Fruit fly (Drosophila melanogaster) whole organism, adult: ENCODE data around the gene CG1750.

ENCODE experiments used
- CG11617 ChIP-seq: fragments of 200-800 bp; sonication (Bioruptor generic); optimal IDR thresholded peaks from 2 replicates; lab custom pipeline; 2017; ENCODE audit warnings: mild to moderate bottlenecking, missing biosample characterization, missing genetic modification reagents, missing genetic modification characterization
- CG12768 ChIP-seq: fragments of 200-800 bp; sonication (Bioruptor generic); optimal IDR thresholded peaks from 2 replicates; lab custom pipeline; 2017; ENCODE audit warnings: missing biosample characterization, missing genetic modification characterization, mild to moderate bottlenecking, moderate library complexity, missing genetic modification reagents
- CG14711 ChIP-seq: fragments of 200-800 bp; sonication (Bioruptor generic); optimal IDR thresholded peaks from 2 replicates; lab custom pipeline; 2018; ENCODE audit warnings: missing biosample characterization, mild to moderate bottlenecking, missing genetic modification characterization, moderate library complexity
- CG1620 ChIP-seq: fragments of 200-800 bp; sonication (Bioruptor generic); optimal IDR thresholded peaks from 2 replicates; lab custom pipeline; 2016; ENCODE audit warnings: missing biosample characterization, missing genetic modification characterization
- CG33017 ChIP-seq: fragments of 200-800 bp; sonication (Bioruptor generic); optimal IDR thresholded peaks from 2 replicates; lab custom pipeline; 2018; ENCODE audit warnings: missing biosample characterization, mild to moderate bottlenecking, missing genetic modification characterization, moderate library complexity
- CG5204 ChIP-seq: fragments of 200-800 bp; sonication (Bioruptor generic); optimal IDR thresholded peaks from 2 replicates; lab custom pipeline; 2016; ENCODE audit warnings: missing biosample characterization, missing genetic modification characterization
- CG7045 ChIP-seq: fragments of 200-800 bp; sonication (Bioruptor generic); optimal IDR thresholded peaks from 2 replicates; lab custom pipeline; 2017; ENCODE audit warnings: missing biosample characterization, mild to moderate bottlenecking, missing genetic modification characterization
- CG7101 ChIP-seq: fragments of 200-800 bp; sonication (Bioruptor generic); optimal IDR thresholded peaks from 2 replicates; lab custom pipeline; 2018; ENCODE audit warnings: missing biosample characterization, mild to moderate bottlenecking, missing genetic modification characterization, moderate library complexity
- Clk ChIP-seq: fragments of 200-800 bp; sonication (Bioruptor generic); optimal IDR thresholded peaks from 2 replicates; lab custom pipeline; 2017; ENCODE audit warnings: missing biosample characterization, missing genetic modification characterization
- Crg-1 ChIP-seq: fragments of 200-800 bp; sonication (Bioruptor generic); optimal IDR thresholded peaks from 2 replicates; lab custom pipeline; 2016; ENCODE audit warnings: missing biosample characterization, missing genetic modification characterization
- Hr96 ChIP-seq: fragments of 200-800 bp; sonication (Bioruptor generic); optimal IDR thresholded peaks from 2 replicates; lab custom pipeline; 2016; ENCODE audit warnings: missing biosample characterization, missing genetic modification characterization
- Mnt ChIP-seq: fragments of 200-800 bp; sonication (Bioruptor generic); optimal IDR thresholded peaks from 2 replicates; lab custom pipeline; 2016; ENCODE audit warnings: missing biosample characterization, mild to moderate bottlenecking, missing genetic modification characterization
- bab1 ChIP-seq: fragments of 200-800 bp; sonication (Bioruptor generic); optimal IDR thresholded peaks from 3 replicates; lab custom pipeline; 2019; ENCODE audit warnings: missing biosample characterization, mild to moderate bottlenecking, missing genetic modification characterization, moderate library complexity
- cic ChIP-seq: fragments of 200-800 bp; sonication (Bioruptor generic); optimal IDR thresholded peaks from 2 replicates; lab custom pipeline; 2017; ENCODE audit warnings: missing biosample characterization, mild to moderate bottlenecking, missing genetic modification characterization, moderate library complexity
- cnc ChIP-seq, 2 experiments: fragments of >200 bp; optimal IDR thresholded peaks; 2 replicates each; lab custom pipeline; 2017
- kay ChIP-seq: fragments of 200-800 bp; sonication (Bioruptor generic); peaks from one replicate; lab custom pipeline; 2016; ENCODE audit warnings: missing biosample characterization, missing genetic modification characterization, borderline replicate concordance
- ovo ChIP-seq: fragments of 200-800 bp; sonication (Bioruptor generic); optimal IDR thresholded peaks from 2 replicates; lab custom pipeline; 2016; ENCODE audit warnings: missing biosample characterization, missing genetic modification characterization
- pad ChIP-seq: fragments of 200-800 bp; sonication (Bioruptor generic); optimal IDR thresholded peaks from 3 replicates; lab custom pipeline; 2017; ENCODE audit warnings: missing biosample characterization, missing genetic modification characterization, mild to moderate bottlenecking, moderate library complexity, missing genetic modification reagents
- tj ChIP-seq: fragments of 200-800 bp; sonication (Bioruptor generic); optimal IDR thresholded peaks from 3 replicates; lab custom pipeline; 2017; ENCODE audit warnings: missing biosample characterization, mild to moderate bottlenecking, missing genetic modification characterization, moderate library complexity
- toe ChIP-seq: fragments of 200-800 bp; sonication (Bioruptor generic); optimal IDR thresholded peaks from 2 replicates; lab custom pipeline; 2016; ENCODE audit warnings: missing biosample characterization, missing genetic modification characterization

The CG1750 gene

DNA sequence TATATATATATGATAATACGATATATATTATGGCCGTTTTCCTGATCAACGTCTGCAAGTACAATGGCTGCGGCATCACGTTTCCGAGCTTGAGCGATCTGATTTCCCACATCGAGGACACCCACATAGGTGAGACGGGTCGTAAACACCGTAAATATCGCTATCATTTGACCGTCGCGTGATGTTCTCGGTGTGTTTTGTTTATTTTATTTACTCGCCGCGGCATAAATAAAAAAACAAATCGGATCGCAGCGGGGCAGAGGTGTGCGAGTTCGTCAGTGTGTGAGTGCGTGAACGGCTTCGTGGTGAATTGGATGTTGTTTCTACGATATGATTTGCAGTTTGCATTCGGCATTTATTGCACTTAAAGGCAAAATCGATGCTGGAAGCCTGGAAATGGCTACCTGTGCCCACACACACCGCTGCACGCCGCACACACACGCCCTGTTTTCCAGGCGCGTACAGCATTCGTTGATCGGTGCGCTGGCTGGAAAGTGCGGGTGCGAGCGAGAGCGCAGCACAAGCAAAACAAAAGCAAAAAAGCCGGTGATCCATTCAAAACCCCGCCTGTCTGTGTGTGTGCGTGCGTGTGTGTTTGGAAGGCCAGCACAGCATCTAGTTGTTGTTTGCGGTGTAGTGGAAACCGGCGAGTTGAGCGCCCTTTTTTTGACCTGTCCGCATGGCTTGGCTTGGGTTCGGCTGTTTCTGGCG lies 33.2 kb downstream of the CG1750 start:
- TF ChIP-seq CG5204 (GFP tag; lab: Kevin White, UChicago): no peak
- TF ChIP-seq CG7045 (GFP tag; lab: Kevin White, UChicago): no peak
- TF ChIP-seq bab1 (GFP tag; lab: Kevin White, UChicago): no peak
- TF ChIP-seq CG14711 (tag; lab: Kevin White, UChicago): peak; percentile 17
- TF ChIP-seq CG12768 (GFP tag; lab: Kevin White, UChicago): peak; percentile 18
- TF ChIP-seq CG7101 (tag; lab: Kevin White, UChicago): no peak
- peak; percentile 15 for TF ChIP-seq Crg-1 (GFP tag; lab: Kevin White, UChicago)
- TF ChIP-seq cnc (optimal IDR thresholded peaks at IDR 0.05; lab: Kevin White, UChicago): no peak
- no peak for TF ChIP-seq toe
- TF ChIP-seq Clk (GFP tag; lab: Kevin White, UChicago): no peak
- TF ChIP-seq ovo (GFP tag; lab: Kevin White, UChicago): peak; percentile 7
- no peak for TF ChIP-seq kay (GFP tag; lab: Kevin White, UChicago)
- TF ChIP-seq CG33017 (tag; lab: Kevin White, UChicago): peak; percentile 31
- TF ChIP-seq tj (GFP tag; lab: Kevin White, UChicago): peak; percentile 59
- TF ChIP-seq Hr96 (GFP tag; lab: Kevin White, UChicago): no peak
- TF ChIP-seq CG11617 (GFP tag; lab: Kevin White, UChicago): peak; percentile 60
- peak; percentile 18 for TF ChIP-seq Mnt
- TF ChIP-seq cic (GFP tag; lab: Kevin White, UChicago): peak; percentile 99
- TF ChIP-seq CG1620: no peak
- TF ChIP-seq pad (GFP tag; lab: Kevin White, UChicago): peak; percentile 28

DNA sequence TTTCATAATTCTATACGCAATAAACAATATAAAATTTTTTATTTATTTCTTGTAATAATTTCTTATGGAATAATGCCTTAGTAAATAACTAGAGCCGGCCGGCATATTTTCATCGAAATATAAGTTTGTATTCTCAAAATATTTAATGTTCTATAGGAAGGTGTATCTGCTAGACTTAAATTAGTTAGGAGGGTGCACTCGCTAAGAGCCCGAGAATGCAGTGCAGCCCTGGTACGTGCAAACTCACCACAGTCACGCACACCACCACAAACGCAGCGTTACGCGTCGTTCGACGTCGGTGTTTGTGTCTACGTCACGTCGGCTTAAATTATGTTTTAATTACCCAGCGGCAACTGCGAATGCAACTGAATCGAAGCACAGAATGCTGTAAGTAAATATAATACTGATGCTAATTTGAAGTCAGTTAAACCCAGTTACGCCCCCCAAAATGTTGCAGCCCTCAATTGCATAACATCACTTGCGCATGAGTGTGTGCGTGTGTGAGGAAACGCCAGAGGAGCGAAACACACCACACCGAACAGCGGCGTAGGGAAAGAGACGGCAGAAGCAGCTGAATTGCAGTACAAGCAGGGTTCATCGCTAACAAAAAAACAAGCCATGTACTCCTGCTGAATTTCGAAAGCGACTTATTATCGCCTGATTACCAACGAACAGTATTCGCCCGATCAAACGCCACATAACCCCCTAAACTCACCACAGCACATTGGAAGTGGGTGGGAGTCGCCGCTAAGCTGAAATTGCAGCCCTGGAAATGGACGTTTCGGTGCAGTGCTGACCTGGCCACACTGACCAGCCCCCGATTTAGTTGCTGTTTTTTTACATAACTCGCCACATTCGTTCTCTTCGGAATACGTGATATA lies 34.0 kb downstream of the CG1750 start, which contains the start of gene CG12054:
Gene CG12054, plus strand, starts transcription at position 247 of the 881 bp plus-strand sequence.
- no peak for TF ChIP-seq tj (GFP tag; lab: Kevin White, UChicago)
- TF ChIP-seq Hr96 (GFP tag; lab: Kevin White, UChicago): peak; percentile 27
- TF ChIP-seq cic (GFP tag; lab: Kevin White, UChicago): no peak
- TF ChIP-seq pad (GFP tag; lab: Kevin White, UChicago): no peak
- peak; percentile 15 for TF ChIP-seq Mnt
- peak; percentile 3 for TF ChIP-seq bab1 (GFP tag; lab: Kevin White, UChicago)
- TF ChIP-seq Crg-1 (GFP tag; lab: Kevin White, UChicago): no peak
- no peak for TF ChIP-seq CG11617 (GFP tag; lab: Kevin White, UChicago)
- TF ChIP-seq CG1620: peak; percentile 19
- TF ChIP-seq Clk (GFP tag; lab: Kevin White, UChicago): no peak

DNA sequence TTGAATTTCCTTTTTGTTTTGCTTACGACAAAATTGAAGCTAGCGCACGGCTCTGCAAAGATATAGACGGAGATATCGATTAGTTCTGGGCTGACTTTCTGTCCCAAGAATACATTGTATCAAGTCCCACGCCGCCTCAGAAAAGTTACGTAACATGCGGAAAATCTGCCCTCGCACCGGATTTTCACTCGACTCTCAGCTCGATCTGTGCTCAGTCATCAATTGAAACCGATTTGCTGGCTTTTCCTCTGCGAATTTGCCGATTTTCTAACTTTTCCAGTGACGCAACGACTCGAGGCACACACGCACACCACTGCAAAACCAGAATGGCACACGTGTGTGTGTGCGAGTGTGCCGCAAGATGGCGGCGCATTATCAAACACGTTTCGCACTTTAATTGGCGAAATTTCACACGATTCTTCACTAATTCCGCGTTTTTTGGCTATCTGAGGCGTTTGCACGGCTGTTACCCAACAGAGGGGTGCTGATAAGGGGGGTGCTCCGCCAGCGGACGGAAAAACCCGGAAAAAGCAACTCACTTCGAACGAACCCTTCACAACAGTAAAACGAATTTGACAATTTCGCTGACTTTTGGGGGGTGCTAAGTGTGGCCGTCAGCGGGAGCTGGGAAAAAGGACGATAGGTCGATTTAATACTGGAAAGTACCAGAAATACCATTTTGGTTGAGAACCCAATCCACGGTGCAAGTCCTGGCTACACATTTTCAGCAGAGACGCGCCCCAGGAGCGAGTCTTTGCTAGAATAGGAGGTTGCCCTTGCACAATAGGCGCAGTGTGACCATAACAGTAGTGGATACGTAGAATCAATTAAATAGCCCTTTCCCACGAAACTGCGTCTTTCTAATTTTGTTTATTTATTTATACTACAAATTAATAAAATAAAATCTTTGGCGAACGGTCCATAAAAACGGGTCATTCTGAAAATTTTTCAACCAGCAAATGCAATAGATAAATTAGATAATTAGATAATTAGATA lies 35.4 kb downstream of the CG1750 start, which contains the start of gene ATPsynC:
Gene ATPsynC, minus strand, starts transcription at position 634 of the 996 bp plus-strand sequence.
- peak; percentile 69 for TF ChIP-seq cic (GFP tag; lab: Kevin White, UChicago)
- peak; percentile 49 for TF ChIP-seq pad (GFP tag; lab: Kevin White, UChicago)
- TF ChIP-seq ovo (GFP tag; lab: Kevin White, UChicago): no peak
- peak; percentile 90 for TF ChIP-seq Mnt
- peak; percentile 39 for TF ChIP-seq CG33017 (tag; lab: Kevin White, UChicago)
- peak; percentile 79 for TF ChIP-seq bab1 (GFP tag; lab: Kevin White, UChicago)
- peak; percentile 60 for TF ChIP-seq CG7101 (tag; lab: Kevin White, UChicago)
- peak; percentile 41 for TF ChIP-seq CG7045 (GFP tag; lab: Kevin White, UChicago)
- TF ChIP-seq Clk (GFP tag; lab: Kevin White, UChicago): no peak
- peak; percentile 40 for TF ChIP-seq CG1620
- peak; percentile 9 for TF ChIP-seq CG14711 (tag; lab: Kevin White, UChicago)
- peak; percentile 16 for TF ChIP-seq Crg-1 (GFP tag; lab: Kevin White, UChicago)
- no peak for TF ChIP-seq CG5204 (GFP tag; lab: Kevin White, UChicago)
- peak; percentile 67 for TF ChIP-seq CG12768 (GFP tag; lab: Kevin White, UChicago)
- TF ChIP-seq tj (GFP tag; lab: Kevin White, UChicago): peak; percentile 67

DNA sequence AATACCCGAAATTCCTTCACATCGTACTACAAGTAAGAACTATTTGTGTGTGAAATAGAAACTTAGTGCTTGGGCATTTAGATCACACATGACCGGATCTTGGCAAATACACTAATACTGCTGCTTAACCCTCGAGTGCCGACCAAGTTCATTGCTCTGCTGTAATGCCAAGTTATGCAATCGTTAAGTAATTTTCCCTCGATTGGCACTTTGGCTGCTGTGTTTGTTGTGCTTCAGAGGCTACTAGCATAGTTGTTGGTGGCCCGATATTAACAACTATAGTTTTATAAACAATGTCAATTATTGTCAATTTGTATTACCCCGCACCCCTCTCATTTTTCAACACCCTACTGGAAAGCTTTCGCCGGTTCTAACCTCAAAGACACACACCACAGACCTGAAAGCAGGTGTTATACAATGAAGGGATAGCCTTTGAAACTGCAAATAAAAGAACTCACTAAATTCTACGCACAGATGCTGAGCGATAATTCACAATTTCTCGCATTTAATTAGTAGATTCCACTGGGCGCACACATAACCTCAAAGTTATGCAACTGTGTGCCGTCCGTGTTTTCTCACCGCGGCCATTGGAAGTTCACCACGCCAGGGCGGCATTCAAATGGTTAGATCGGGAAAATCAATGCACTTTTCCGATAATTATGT lies 36.4 kb downstream of the CG1750 start:
- TF ChIP-seq CG7101 (tag; lab: Kevin White, UChicago) (peak; percentile 0), CG33017 (tag; lab: Kevin White, UChicago) (peak; percentile 37), bab1 (GFP tag; lab: Kevin White, UChicago) (peak; percentile 42), cnc (optimal IDR thresholded peaks at IDR 0.05; lab: Kevin White, UChicago) (no peak), kay (GFP tag; lab: Kevin White, UChicago) (no peak), CG12768 (GFP tag; lab: Kevin White, UChicago) (peak; percentile 56), CG5204 (GFP tag; lab: Kevin White, UChicago) (no peak), tj (GFP tag; lab: Kevin White, UChicago) (peak; percentile 35), Crg-1 (GFP tag; lab: Kevin White, UChicago) (peak; percentile 21), toe (no peak), Hr96 (GFP tag; lab: Kevin White, UChicago) (no peak), CG11617 (GFP tag; lab: Kevin White, UChicago) (peak; percentile 64), Mnt (peak; percentile 71), CG7045 (GFP tag; lab: Kevin White, UChicago) (no peak), CG1620 (peak; percentile 7), ovo (GFP tag; lab: Kevin White, UChicago) (peak; percentile 49), CG14711 (tag; lab: Kevin White, UChicago) (no peak), Clk (GFP tag; lab: Kevin White, UChicago) (peak; percentile 15), cic (GFP tag; lab: Kevin White, UChicago) (peak; percentile 37), pad (GFP tag; lab: Kevin White, UChicago) (peak; percentile 34)
